Worm (Caenorhabditis elegans) whole organism, L2 larva: ENCODE results near the gene gst-30.

Source experiments
- ZK546.5 ChIP-seq: sonication (generic microtip); optimal IDR thresholded peaks from 2 replicates; lab custom pipeline; 2017; ENCODE audit warnings: missing biosample characterization, missing genetic modification characterization
- nhr-10 ChIP-seq: sonication (generic microtip); optimal IDR thresholded peaks from 2 replicates; lab custom pipeline; 2017; ENCODE audit warnings: missing biosample characterization, missing genetic modification characterization

DNA sequence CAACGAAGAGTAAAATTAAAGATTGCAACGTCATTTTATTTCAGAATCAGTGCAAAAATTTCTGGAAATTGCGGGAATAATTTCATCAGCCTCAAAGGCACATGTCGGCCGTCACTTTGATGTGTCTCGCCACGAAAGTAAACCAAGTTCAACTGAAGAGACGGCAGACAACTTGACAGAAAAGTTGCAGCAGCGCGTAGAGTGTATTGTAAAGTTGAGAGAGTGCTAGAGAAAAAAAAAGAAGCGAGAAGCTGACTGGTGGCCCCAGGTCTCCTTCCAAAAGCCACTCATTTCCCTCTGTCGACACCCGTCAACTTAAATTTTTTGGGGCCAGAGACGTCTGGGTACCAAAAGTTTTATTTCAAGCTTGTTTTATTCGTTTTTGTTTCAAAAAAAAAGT lies 30.6 kb downstream of the gst-30 start:
- TF ChIP-seq nhr-10 (tag; lab: Kevin White, UChicago) (no peak), ZK546.5 (no peak)
